Fruit fly (Drosophila melanogaster) whole organism, embryonic: Measurements from ENCODE around the gene SdicB.

Source experiments
- Atf-2 ChIP-seq: fragments of 200-800 bp; sonication (Bioruptor generic); optimal IDR thresholded peaks from 2 replicates; lab custom pipeline; 2016; ENCODE audit warnings: missing biosample characterization, missing genetic modification characterization
- CG12299 ChIP-seq: fragments of 200-800 bp; sonication (Bioruptor generic); optimal IDR thresholded peaks from 2 replicates; lab custom pipeline; 2018; ENCODE audit warnings: missing biosample characterization, mild to moderate bottlenecking, missing genetic modification characterization
- CG12744 ChIP-seq: fragments of 200-800 bp; sonication (Bioruptor generic); optimal IDR thresholded peaks from 2 replicates; lab custom pipeline; 2016; ENCODE audit warnings: missing biosample characterization, missing genetic modification characterization
- CG13424 ChIP-seq: fragments of 200-800 bp; sonication (Bioruptor generic); optimal IDR thresholded peaks from 2 replicates; lab custom pipeline; 2019; ENCODE audit warnings: missing biosample characterization, mild to moderate bottlenecking, missing genetic modification characterization, moderate library complexity
- CG14441 ChIP-seq: fragments of 200-800 bp; sonication (Bioruptor generic); IDR thresholded peaks from 2 replicates; pipeline ENCODE4 v1.3.6; 2022; ENCODE audit warnings: missing biosample characterization, missing genetic modification characterization
- CG1602 ChIP-seq: fragments of 200-800 bp; sonication (Bioruptor generic); optimal IDR thresholded peaks from 3 replicates; lab custom pipeline; 2016; ENCODE audit warnings: missing biosample characterization, missing genetic modification characterization
- CG16779 ChIP-seq: fragments of 200-800 bp; sonication (Bioruptor generic); IDR thresholded peaks from 2 replicates; pipeline ENCODE4 v1.3.6; 2022; ENCODE audit warnings: missing biosample characterization, missing genetic modification characterization
- CG17361 ChIP-seq: fragments of 200-800 bp; sonication (Bioruptor generic); IDR thresholded peaks from 3 replicates; pipeline ENCODE4 v1.3.6; 2022; ENCODE audit warnings: missing biosample characterization, missing genetic modification characterization
- CG17612 ChIP-seq: fragments of 200-800 bp; sonication (Bioruptor generic); IDR thresholded peaks from 2 replicates; pipeline ENCODE4 v1.3.6; 2022; ENCODE audit warnings: missing biosample characterization, missing genetic modification characterization
- CG1792 ChIP-seq: fragments of 200-800 bp; sonication (Bioruptor generic); optimal IDR thresholded peaks from 2 replicates; lab custom pipeline; 2016; ENCODE audit warnings: missing biosample characterization, missing genetic modification characterization
- CG18619 ChIP-seq: fragments of 200-800 bp; sonication (Bioruptor generic); optimal IDR thresholded peaks from 3 replicates; lab custom pipeline; 2017; ENCODE audit warnings: missing biosample characterization, mild to moderate bottlenecking, missing genetic modification characterization
- CG2678 ChIP-seq: fragments of 200-800 bp; sonication (Bioruptor generic); optimal IDR thresholded peaks from 3 replicates; lab custom pipeline; 2019; ENCODE audit warnings: missing biosample characterization, mild to moderate bottlenecking, missing genetic modification characterization, moderate library complexity
- CG31388 ChIP-seq: fragments of 200-800 bp; sonication (Bioruptor generic); optimal IDR thresholded peaks from 2 replicates; lab custom pipeline; 2016; ENCODE audit warnings: missing biosample characterization, missing genetic modification characterization
- CG31441 ChIP-seq: fragments of 200-800 bp; sonication (Bioruptor generic); IDR thresholded peaks from 2 replicates; pipeline ENCODE4 v1.3.6; 2022; ENCODE audit warnings: missing biosample characterization, missing genetic modification characterization
- CG33213 ChIP-seq: fragments of 200-800 bp; sonication (Bioruptor generic); optimal IDR thresholded peaks from 3 replicates; lab custom pipeline; 2016; ENCODE audit warnings: missing biosample characterization, missing genetic modification characterization
- CG34422 ChIP-seq: fragments of 200-800 bp; sonication (Bioruptor generic); IDR thresholded peaks from 3 replicates; pipeline ENCODE4 v1.3.6; 2022; ENCODE audit warnings: missing biosample characterization, missing genetic modification characterization
- CG3838 ChIP-seq: fragments of 200-800 bp; sonication (Bioruptor generic); optimal IDR thresholded peaks from 3 replicates; lab custom pipeline; 2016; ENCODE audit warnings: missing biosample characterization, missing genetic modification characterization
- CG5953 ChIP-seq: fragments of 200-800 bp; sonication (Bioruptor generic); IDR thresholded peaks from 2 replicates; pipeline ENCODE4 v1.3.6; 2022; ENCODE audit warnings: missing biosample characterization, missing genetic modification characterization
- CG6654 ChIP-seq: fragments of 200-800 bp; sonication (Bioruptor generic); optimal IDR thresholded peaks from 2 replicates; lab custom pipeline; 2017; ENCODE audit warnings: missing biosample characterization, mild to moderate bottlenecking, missing genetic modification characterization
- CG6689 ChIP-seq: fragments of 200-800 bp; sonication (Bioruptor generic); IDR thresholded peaks from 2 replicates; pipeline ENCODE4 v1.3.6; 2022; ENCODE audit warnings: missing biosample characterization, missing genetic modification characterization
- CG7745 ChIP-seq: fragments of 200-800 bp; sonication (Bioruptor generic); optimal IDR thresholded peaks from 2 replicates; lab custom pipeline; 2018; ENCODE audit warnings: missing biosample characterization, mild to moderate bottlenecking, missing genetic modification characterization, moderate library complexity
- CG8281 ChIP-seq: fragments of 200-800 bp; sonication (Bioruptor generic); optimal IDR thresholded peaks from 2 replicates; lab custom pipeline; 2018; ENCODE audit warnings: missing biosample characterization, mild to moderate bottlenecking, missing genetic modification characterization, moderate library complexity
- CG8765 ChIP-seq: fragments of 200-800 bp; sonication (Bioruptor generic); IDR thresholded peaks from 2 replicates; pipeline ENCODE4 v1.3.6; 2022; ENCODE audit warnings: missing biosample characterization, missing genetic modification characterization
- CG8924 ChIP-seq: fragments of 200-800 bp; optimal IDR thresholded peaks from 3 replicates; lab custom pipeline; 2019; ENCODE audit warnings: missing biosample characterization, mild to moderate bottlenecking, missing genetic modification characterization, moderate library complexity
- ERR ChIP-seq: fragments of 200-800 bp; sonication (Bioruptor generic); optimal IDR thresholded peaks from 2 replicates; lab custom pipeline; 2016; ENCODE audit warnings: missing biosample characterization, missing genetic modification characterization
- Hr3 ChIP-seq: fragments of 200-800 bp; sonication (Bioruptor generic); optimal IDR thresholded peaks from 3 replicates; lab custom pipeline; 2016; ENCODE audit warnings: missing biosample characterization, missing genetic modification characterization
- Hr51 ChIP-seq, 2 experiments: fragments of 200-800 bp; sonication (Bioruptor generic); optimal IDR thresholded peaks; 2 replicates in 1 of 2; 3 replicates in 1 of 2; lab custom pipeline; 2016 to 2018; ENCODE audit warnings: missing biosample characterization in 2 of 2, missing genetic modification characterization in 2 of 2, mild to moderate bottlenecking in 1 of 2, moderate library complexity in 1 of 2
- Lpt ChIP-seq: fragments of >200 bp; optimal IDR thresholded peaks from 2 replicates; lab custom pipeline; 2018; ENCODE audit warnings: missing biosample characterization, missing genetic modification characterization
- Max ChIP-seq: fragments of 200-800 bp; sonication (Bioruptor generic); optimal IDR thresholded peaks from 2 replicates; lab custom pipeline; 2016; ENCODE audit warnings: missing biosample characterization, mild to moderate bottlenecking, missing genetic modification characterization
- Optix ChIP-seq: fragments of 200-800 bp; sonication (Bioruptor generic); IDR thresholded peaks from 3 replicates; pipeline ENCODE4 v1.3.6; 2022; ENCODE audit warnings: missing biosample characterization, missing genetic modification characterization
- Side ChIP-seq: fragments of 200-800 bp; sonication (Bioruptor generic); optimal IDR thresholded peaks from 2 replicates; lab custom pipeline; 2016; ENCODE audit warnings: missing biosample characterization, missing genetic modification characterization
- Sin3A ChIP-seq: fragments of >200 bp; optimal IDR thresholded peaks from 2 replicates; lab custom pipeline; 2018
- Ssrp ChIP-seq: fragments of 200-800 bp; sonication (Bioruptor generic); optimal IDR thresholded peaks from 2 replicates; lab custom pipeline; 2018; ENCODE audit warnings: missing biosample characterization, mild to moderate bottlenecking, missing genetic modification characterization, moderate library complexity
- ap ChIP-seq: fragments of 200-800 bp; sonication (Bioruptor generic); IDR thresholded peaks from 2 replicates; pipeline ENCODE4 v1.3.6; 2022; ENCODE audit warnings: missing biosample characterization, missing genetic modification characterization
- bab2 ChIP-seq: fragments of 200-800 bp; sonication (Bioruptor generic); optimal IDR thresholded peaks from 2 replicates; lab custom pipeline; 2016; ENCODE audit warnings: missing biosample characterization, missing genetic modification characterization
- bbx ChIP-seq: fragments of 200-800 bp; sonication (Bioruptor generic); IDR thresholded peaks from 2 replicates; pipeline ENCODE4 v1.3.6; 2022; ENCODE audit warnings: missing biosample characterization, missing genetic modification characterization; ENCODE audit not compliant: partially characterized antibody
- corto ChIP-seq: fragments of 200-800 bp; sonication (Bioruptor generic); optimal IDR thresholded peaks from 2 replicates; lab custom pipeline; 2016; ENCODE audit warnings: missing biosample characterization, mild to moderate bottlenecking, missing genetic modification characterization, moderate library complexity
- dimm ChIP-seq: fragments of 200-800 bp; sonication (Bioruptor generic); IDR thresholded peaks from 2 replicates; pipeline ENCODE4 v1.3.6; 2022; ENCODE audit warnings: missing biosample characterization, missing genetic modification characterization
- fd3F ChIP-seq: fragments of 200-800 bp; sonication (Bioruptor generic); optimal IDR thresholded peaks from 2 replicates; lab custom pipeline; 2018; ENCODE audit warnings: missing biosample characterization, mild to moderate bottlenecking, missing genetic modification characterization, moderate library complexity
- fd96Cb ChIP-seq: fragments of 200-800 bp; sonication (Bioruptor generic); optimal IDR thresholded peaks from 2 replicates; lab custom pipeline; 2018; ENCODE audit warnings: missing biosample characterization, mild to moderate bottlenecking, missing genetic modification characterization, moderate library complexity
- fu2 ChIP-seq: fragments of 200-800 bp; sonication (Bioruptor generic); optimal IDR thresholded peaks from 2 replicates; lab custom pipeline; 2016; ENCODE audit warnings: missing biosample characterization, missing genetic modification characterization
- knrl ChIP-seq: fragments of 200-800 bp; sonication (Bioruptor generic); IDR thresholded peaks from 3 replicates; pipeline ENCODE4 v1.3.6; 2022; ENCODE audit warnings: missing biosample characterization, missing genetic modification characterization; ENCODE audit not compliant: partially characterized antibody
- lmd ChIP-seq: fragments of 200-800 bp; sonication (Bioruptor generic); IDR thresholded peaks from 2 replicates; pipeline ENCODE4 v1.3.6; 2022; ENCODE audit warnings: missing biosample characterization, missing genetic modification characterization
- repo ChIP-seq: fragments of 200-800 bp; sonication (Bioruptor generic); optimal IDR thresholded peaks from 2 replicates; lab custom pipeline; 2016; ENCODE audit warnings: missing biosample characterization, missing genetic modification characterization
- run ChIP-seq: fragments of 200-800 bp; sonication (Bioruptor generic); optimal IDR thresholded peaks from 3 replicates; lab custom pipeline; 2018; ENCODE audit warnings: missing biosample characterization, mild to moderate bottlenecking, missing genetic modification characterization
- scrt ChIP-seq: fragments of 200-800 bp; sonication (Bioruptor generic); optimal IDR thresholded peaks from 2 replicates; lab custom pipeline; 2018; ENCODE audit warnings: missing biosample characterization, mild to moderate bottlenecking, missing genetic modification characterization, moderate library complexity
- slbo ChIP-seq: fragments of 200-800 bp; sonication (Bioruptor generic); IDR thresholded peaks from 2 replicates; pipeline ENCODE4 v1.3.6; 2022; ENCODE audit warnings: missing biosample characterization, missing genetic modification characterization
- slou ChIP-seq: fragments of 200-800 bp; sonication (Bioruptor generic); optimal IDR thresholded peaks from 3 replicates; lab custom pipeline; 2016; ENCODE audit warnings: missing biosample characterization, missing genetic modification characterization
- vvl ChIP-seq: fragments of 200-800 bp; sonication (Bioruptor generic); IDR thresholded peaks from 2 replicates; pipeline ENCODE4 v1.3.6; 2022; ENCODE audit warnings: missing biosample characterization, missing genetic modification characterization
- zen2 ChIP-seq: fragments of 200-800 bp; sonication (Bioruptor generic); IDR thresholded peaks from 3 replicates; pipeline ENCODE4 v1.3.6; 2022; ENCODE audit warnings: missing biosample characterization, missing genetic modification characterization; ENCODE audit not compliant: partially characterized antibody

The SdicB gene

dm6 chrX:20235794-20236513 is 26.6 kb upstream of the SdicB start, which contains the start of gene sw (continued):
- TF ChIP-seq Side (GFP tag; lab: Kevin White, UChicago) (no peak), CG7745 (tag; lab: Kevin White, UChicago) (no peak), slou (peak; percentile 10), bab2 (peak; percentile 54), CG6689 (GFP tag; lab: Robert Waterston, UW) (peak; percentile 60; the same call in 1 of the 2 replicates), CG18619 (GFP tag; lab: Kevin White, UChicago) (peak; percentile 46), scrt (GFP tag; lab: Kevin White, UChicago) (no peak), knrl (GFP tag; lab: Robert Waterston, UW) (peak; percentile 97), CG6654 (GFP tag; lab: Kevin White, UChicago) (no peak), CG33213 (peak; percentile 12), run (tag; lab: Kevin White, UChicago) (no peak), ERR (GFP tag; lab: Kevin White, UChicago) (no peak), Sin3A (peak; percentile 87), Optix (peak; percentile 67; the same call in 2 of the 3 replicates), slbo (GFP tag; lab: Robert Waterston, UW) (peak; percentile 85), ap (GFP tag; lab: Robert Waterston, UW) (no peak), repo (GFP tag; lab: Kevin White, UChicago) (no peak), CG17612 (GFP tag; lab: Robert Waterston, UW) (no peak), CG12744 (GFP tag; lab: Kevin White, UChicago) (no peak), CG31441 (GFP tag; lab: Robert Waterston, UW) (0 out of 2 replicates have a peak, but pooled peaks have one; percentile 50), Hr3 (peak; percentile 35), CG14441 (GFP tag; lab: Robert Waterston, UW) (peak; percentile 74), CG5953 (GFP tag; lab: Robert Waterston, UW) (no peak), fu2 (peak; percentile 52), CG8924 (tag; lab: Kevin White, UChicago) (peak; percentile 63), CG34422 (peak; percentile 78; the same call in 1 of the 3 replicates), lmd (GFP tag; lab: Robert Waterston, UW) (peak; percentile 74), CG8765 (GFP tag; lab: Robert Waterston, UW) (no peak), CG3838 (GFP tag; lab: Kevin White, UChicago) (no peak), CG2678 (tag; lab: Kevin White, UChicago) (no peak), Max (GFP tag; lab: Kevin White, UChicago) (no peak), Hr51 (GFP tag; optimal IDR thresholded peaks at IDR 0.05; lab: Kevin White, UChicago) (peak; percentile 73 to 80), CG13424 (peak; percentile 80), zen2 (GFP tag; lab: Robert Waterston, UW) (peak; percentile 80), CG16779 (no peak), CG1792 (GFP tag; lab: Kevin White, UChicago) (peak; percentile 48), Lpt (GFP tag; lab: Kevin White, UChicago) (no peak), fd3F (GFP tag; lab: Kevin White, UChicago) (peak; percentile 31), CG12299 (peak; percentile 28), CG1602 (GFP tag; lab: Kevin White, UChicago) (peak; percentile 25), CG17361 (GFP tag; lab: Robert Waterston, UW) (peak; percentile 69), Atf-2 (GFP tag; lab: Kevin White, UChicago) (peak; percentile 11), bbx (GFP tag; lab: Robert Waterston, UW) (peak; percentile 85), dimm (GFP tag; lab: Robert Waterston, UW) (no peak), corto (GFP tag; lab: Kevin White, UChicago) (no peak), CG8281 (tag; lab: Kevin White, UChicago) (peak; percentile 10), CG31388 (GFP tag; lab: Kevin White, UChicago) (no peak), Ssrp (tag; lab: Kevin White, UChicago) (peak; percentile 52), fd96Cb (tag; lab: Kevin White, UChicago) (peak; percentile 15), vvl (GFP tag; lab: Robert Waterston, UW) (peak; percentile 54)
